Worm (Caenorhabditis elegans) whole organism, L4 larva: ENCODE results near the gene sec-16A.1.

Experiments used
- egl-27 ChIP-seq: sonication (generic microtip); optimal IDR thresholded peaks from 3 replicates; lab custom pipeline; 2017; ENCODE audit warnings: missing biosample characterization, missing genetic modification reagents, missing genetic modification characterization
- jun-1 ChIP-seq: fragments of 150-350 bp; optimal IDR thresholded peaks from 2 replicates; lab custom pipeline; 2014; ENCODE audit warnings: missing biosample characterization, missing genetic modification reagents, missing genetic modification characterization
- lir-3 ChIP-seq: sonication (generic microtip); optimal IDR thresholded peaks from 2 replicates; lab custom pipeline; 2016; ENCODE audit warnings: mild to moderate bottlenecking, missing genetic modification characterization, missing compliant biosample characterization
- lsy-2 ChIP-seq, 2 experiments: fragments of 150-350 bp in 1 of 2; sonication (generic microtip) in 1 of 2; optimal IDR thresholded peaks; 2 replicates each; lab custom pipeline; 2014 to 2017; ENCODE audit warnings: missing biosample characterization in 2 of 2, missing genetic modification characterization in 2 of 2
- nhr-10 ChIP-seq: fragments of 150-350 bp; optimal IDR thresholded peaks from 2 replicates; lab custom pipeline; 2014; ENCODE audit warnings: missing biosample characterization, missing genetic modification characterization
- nhr-28 ChIP-seq: fragments of 150-350 bp; optimal IDR thresholded peaks from 2 replicates; lab custom pipeline; 2014; ENCODE audit warnings: missing biosample characterization, missing genetic modification characterization
- pha-4 ChIP-seq, 2 experiments: fragments of 150-350 bp in 1 of 2; fragments of 200-800 bp in 1 of 2; sonication (Bioruptor generic) in 1 of 2; IDR thresholded peaks in 1 of 2; optimal IDR thresholded peaks in 1 of 2; 2 replicates each; pipeline versions ENCODE4 v1.3.6 to Lab custom; 2014 to 2022; ENCODE audit warnings: missing genetic modification characterization in 2 of 2, missing genetic modification reagents in 2 of 2, missing biosample characterization in 1 of 2, missing compliant biosample characterization in 1 of 2
- zip-11 ChIP-seq: fragments of 200-800 bp; sonication (Bioruptor generic); IDR thresholded peaks from 2 replicates; pipeline ENCODE4 v1.3.6; 2022; ENCODE audit warnings: missing genetic modification characterization, missing compliant biosample characterization
- ztf-11 ChIP-seq: fragments of 150-350 bp; optimal IDR thresholded peaks from 2 replicates; lab custom pipeline; 2014; ENCODE audit warnings: missing biosample characterization, missing genetic modification characterization

DNA sequence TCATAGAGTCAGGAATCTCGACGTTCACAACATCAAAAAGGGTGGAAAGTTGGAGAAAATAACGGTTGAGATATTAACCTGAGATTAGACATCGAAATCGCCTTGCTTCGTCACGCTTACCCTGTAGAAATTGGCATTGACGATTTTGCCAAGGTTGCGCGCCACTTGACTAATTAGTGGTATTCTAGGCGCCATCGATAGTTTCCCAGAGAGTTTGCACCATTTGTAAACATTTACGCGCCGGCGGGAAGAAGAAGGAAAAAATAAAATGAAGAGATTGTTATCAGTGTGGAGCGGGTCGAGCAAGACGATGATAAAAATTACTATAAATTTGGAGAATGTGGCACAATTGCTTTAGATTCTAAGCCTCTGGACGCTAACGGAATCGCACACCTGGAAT lies 15.4 kb upstream of the sec-16A.1 start:
- no peak for TF ChIP-seq lsy-2 (tag; optimal IDR thresholded peaks at IDR 0.05; lab: Kevin White, UChicago)
- TF ChIP-seq zip-11 (GFP tag; lab: Robert Waterston, UW) = no peak
- TF ChIP-seq egl-27 = no peak
- no peak for TF ChIP-seq pha-4 (GFP tag; IDR thresholded peaks at IDR 0.05; lab: Robert Waterston, UW)
- no peak for TF ChIP-seq pha-4 (tag; optimal IDR thresholded peaks at IDR 0.05; lab: Kevin White, UChicago)
- TF ChIP-seq lir-3 = no peak
- TF ChIP-seq nhr-10 = no peak
- no peak for TF ChIP-seq jun-1 (tag; lab: Kevin White, UChicago)
- TF ChIP-seq nhr-28 = no peak
- no peak for TF ChIP-seq ztf-11
